Worm (Caenorhabditis elegans) whole organism, young adult: Measurements from ENCODE around the gene F08D12.2.
A peak's percentile ranks its signal among the peaks of the same experiment; 100 is the strongest.

ENCODE experiments used
- F10E7.11 ChIP-seq: sonication (generic microtip); optimal IDR thresholded peaks from 2 replicates; lab custom pipeline; 2017; ENCODE audit warnings: mild to moderate bottlenecking, missing genetic modification characterization, moderate library complexity, missing compliant biosample characterization
- F33H1.4 ChIP-seq: fragments of 200-800 bp; sonication (Bioruptor generic); IDR thresholded peaks from 2 replicates; pipeline ENCODE4 v1.3.6; 2022; ENCODE audit warnings: missing genetic modification reagents, missing genetic modification characterization, missing compliant biosample characterization
- F52B5.7 ChIP-seq: sonication (generic microtip); optimal IDR thresholded peaks from 2 replicates; lab custom pipeline; 2016; ENCODE audit warnings: mild to moderate bottlenecking, missing genetic modification characterization, missing compliant biosample characterization
- F55B11.4 ChIP-seq: sonication (generic microtip); optimal IDR thresholded peaks from 2 replicates; lab custom pipeline; 2016; ENCODE audit warnings: missing compliant biosample characterization, missing genetic modification characterization, borderline replicate concordance; ENCODE audit not compliant: insufficient read depth
- F57A8.1 ChIP-seq: fragments of 200-800 bp; sonication (Bioruptor generic); optimal IDR thresholded peaks from 2 replicates; lab custom pipeline; 2018; ENCODE audit warnings: mild to moderate bottlenecking, missing genetic modification characterization, moderate library complexity, missing compliant biosample characterization
- Y53G8AR.9 ChIP-seq: fragments of 200-800 bp; sonication (Bioruptor generic); conservative IDR thresholded peaks from 2 replicates; pipeline ENCODE4 v1.3.6; 2022; ENCODE audit warnings: missing genetic modification reagents, missing genetic modification characterization, missing compliant biosample characterization
- Y67H2A.10 ChIP-seq: fragments of 200-800 bp; sonication (Bioruptor generic); conservative IDR thresholded peaks from 2 replicates; pipeline ENCODE4 v1.3.6; 2022; ENCODE audit warnings: missing genetic modification reagents, missing genetic modification characterization, missing compliant biosample characterization
- Y79H2A.3 ChIP-seq: fragments of 200-800 bp; sonication (Bioruptor generic); conservative IDR thresholded peaks from 2 replicates; pipeline ENCODE4 v1.3.6; 2022; ENCODE audit warnings: missing genetic modification reagents, missing genetic modification characterization, missing compliant biosample characterization
- aptf-2 ChIP-seq: fragments of 200-800 bp; sonication (Bioruptor generic); conservative IDR thresholded peaks from 2 replicates; pipeline ENCODE4 v1.3.6; 2022; ENCODE audit warnings: missing genetic modification reagents, missing genetic modification characterization, missing compliant biosample characterization
- attf-5 ChIP-seq: fragments of 200-800 bp; sonication (Bioruptor generic); optimal IDR thresholded peaks from 2 replicates; lab custom pipeline; 2018; ENCODE audit warnings: mild to moderate bottlenecking, missing genetic modification characterization, missing compliant biosample characterization
- attf-6 ChIP-seq: fragments of 200-800 bp; sonication (Bioruptor generic); IDR thresholded peaks from 2 replicates; pipeline ENCODE4 v1.3.6; 2022; ENCODE audit warnings: missing genetic modification reagents, missing genetic modification characterization, missing compliant biosample characterization
- cebp-2 ChIP-seq: fragments of 200-800 bp; sonication (Bioruptor generic); IDR thresholded peaks from 2 replicates; pipeline ENCODE4 v1.3.6; 2022; ENCODE audit warnings: missing genetic modification characterization, missing compliant biosample characterization
- ceh-79 ChIP-seq: sonication (generic microtip); optimal IDR thresholded peaks from 2 replicates; lab custom pipeline; 2017; ENCODE audit warnings: mild to moderate bottlenecking, missing genetic modification characterization, missing compliant biosample characterization
- chd-7 ChIP-seq: sonication (generic microtip); optimal IDR thresholded peaks from 2 replicates; lab custom pipeline; 2016; ENCODE audit warnings: mild to moderate bottlenecking, missing genetic modification characterization, moderate library complexity, missing compliant biosample characterization
- efl-1 ChIP-seq: fragments of 150-350 bp; optimal IDR thresholded peaks from 2 replicates; lab custom pipeline; 2014; ENCODE audit warnings: missing biosample characterization, missing genetic modification reagents, missing genetic modification characterization
- egl-18 ChIP-seq: fragments of 200-800 bp; sonication (Bioruptor generic); IDR thresholded peaks from 2 replicates; pipeline ENCODE4 v1.3.6; 2022; ENCODE audit warnings: missing genetic modification reagents, missing genetic modification characterization, missing compliant biosample characterization
- egl-44 ChIP-seq: fragments of 200-800 bp; sonication (Bioruptor generic); IDR thresholded peaks from 2 replicates; pipeline ENCODE4 v1.3.6; 2022; ENCODE audit warnings: missing genetic modification reagents, missing genetic modification characterization, missing compliant biosample characterization
- ekl-4 ChIP-seq: fragments of 200-800 bp; sonication (Bioruptor generic); IDR thresholded peaks from 2 replicates; pipeline ENCODE4 v1.3.6; 2022; ENCODE audit warnings: missing genetic modification reagents, missing genetic modification characterization, missing compliant biosample characterization
- ets-4 ChIP-seq: fragments of 200-800 bp; sonication (Bioruptor generic); optimal IDR thresholded peaks from 2 replicates; lab custom pipeline; 2018; ENCODE audit warnings: mild to moderate bottlenecking, missing genetic modification characterization, missing compliant biosample characterization
- him-1 ChIP-seq: sonication (generic microtip); optimal IDR thresholded peaks from 2 replicates; lab custom pipeline; 2016; ENCODE audit warnings: missing genotype, missing genetic modification reagents, missing genetic modification characterization, missing compliant biosample characterization
- hmg-1.2 ChIP-seq: fragments of 200-800 bp; sonication (Bioruptor generic); IDR thresholded peaks from 2 replicates; pipeline ENCODE4 v1.3.6; 2022; ENCODE audit warnings: missing genetic modification reagents, missing genetic modification characterization, missing compliant biosample characterization
- hsf-1 ChIP-seq: fragments of 200-800 bp; sonication (Bioruptor generic); IDR thresholded peaks from 2 replicates; pipeline ENCODE4 v1.3.6; 2022; ENCODE audit warnings: missing genetic modification reagents, missing genetic modification characterization, missing compliant biosample characterization
- lin-40 ChIP-seq: sonication (generic microtip); optimal IDR thresholded peaks from 2 replicates; lab custom pipeline; 2016; ENCODE audit warnings: missing genetic modification characterization, mild to moderate bottlenecking, missing compliant biosample characterization, missing genotype, missing genetic modification reagents
- lsl-1 ChIP-seq: fragments of 200-800 bp; sonication (Bioruptor generic); optimal IDR thresholded peaks from 2 replicates; lab custom pipeline; 2018; ENCODE audit warnings: mild to moderate bottlenecking, missing genetic modification characterization, moderate library complexity, missing compliant biosample characterization
- madf-3 ChIP-seq: fragments of 200-800 bp; sonication (Bioruptor generic); IDR thresholded peaks from 2 replicates; pipeline ENCODE4 v1.3.6; 2022; ENCODE audit warnings: missing genetic modification reagents, missing genetic modification characterization, missing compliant biosample characterization
- madf-6 ChIP-seq: fragments of 200-800 bp; sonication (Bioruptor generic); IDR thresholded peaks from 2 replicates; pipeline ENCODE4 v1.3.6; 2022; ENCODE audit warnings: missing genetic modification reagents, missing genetic modification characterization, missing compliant biosample characterization
- madf-8 ChIP-seq: fragments of 200-800 bp; sonication (Bioruptor generic); conservative IDR thresholded peaks from 2 replicates; pipeline ENCODE4 v1.3.6; 2022; ENCODE audit warnings: missing genetic modification reagents, missing genetic modification characterization, missing compliant biosample characterization
- mcd-1 ChIP-seq: fragments of 200-800 bp; sonication (Bioruptor generic); IDR thresholded peaks from 2 replicates; pipeline ENCODE4 v1.3.6; 2022; ENCODE audit warnings: missing genetic modification reagents, missing genetic modification characterization, missing compliant biosample characterization
- nhr-120 ChIP-seq: fragments of 200-800 bp; sonication (Bioruptor generic); IDR thresholded peaks from 2 replicates; pipeline ENCODE4 v1.3.6; 2022; ENCODE audit warnings: missing genetic modification characterization, missing compliant biosample characterization
- nhr-27 ChIP-seq: fragments of 200-800 bp; sonication (Bioruptor generic); optimal IDR thresholded peaks from 2 replicates; lab custom pipeline; 2018; ENCODE audit warnings: mild to moderate bottlenecking, missing genetic modification characterization, moderate library complexity, missing compliant biosample characterization
- sdz-38 ChIP-seq: sonication (generic microtip); optimal IDR thresholded peaks from 2 replicates; lab custom pipeline; 2016; ENCODE audit warnings: missing genotype, missing genetic modification characterization, missing compliant biosample characterization
- snpc-1.3 ChIP-seq: sonication (generic microtip); optimal IDR thresholded peaks from 2 replicates; lab custom pipeline; 2017; ENCODE audit warnings: missing genetic modification characterization, mild to moderate bottlenecking, missing compliant biosample characterization, antibody characterized with exemption, moderate library complexity, missing genotype, missing genetic modification reagents; ENCODE audit not compliant: insufficient read depth
- snpc-4 ChIP-seq, 5 experiments: fragments of 150-350 bp in 1 of 5; sonication (generic microtip) in 4 of 5; optimal IDR thresholded peaks; 2 replicates each; lab custom pipeline; 2014 to 2018; ENCODE audit warnings: missing genetic modification characterization in 5 of 5, missing biosample characterization in 3 of 5, antibody characterized with exemption in 2 of 5, mild to moderate bottlenecking in 2 of 5, missing compliant biosample characterization in 2 of 5, missing genotype in 2 of 5, moderate library complexity in 2 of 5, missing genetic modification reagents in 1 of 5
- xnd-1 ChIP-seq: sonication (generic microtip); optimal IDR thresholded peaks from 2 replicates; lab custom pipeline; 2016; ENCODE audit warnings: missing genotype, missing genetic modification reagents, missing genetic modification characterization, missing compliant biosample characterization
- zfh-2 ChIP-seq: fragments of 200-800 bp; sonication (Bioruptor generic); conservative IDR thresholded peaks from 2 replicates; pipeline ENCODE4 v1.3.6; 2022; ENCODE audit warnings: missing genetic modification reagents, missing genetic modification characterization, missing compliant biosample characterization
- ztf-26 ChIP-seq: sonication (generic microtip); optimal IDR thresholded peaks from 2 replicates; lab custom pipeline; 2017; ENCODE audit warnings: missing genetic modification characterization, missing compliant biosample characterization
- ztf-28 ChIP-seq: fragments of 200-800 bp; sonication (Bioruptor generic); IDR thresholded peaks from 2 replicates; pipeline ENCODE4 v1.3.6; 2022; ENCODE audit warnings: missing genetic modification reagents, missing genetic modification characterization, missing compliant biosample characterization
- ztf-6 ChIP-seq: fragments of 200-800 bp; sonication (Bioruptor generic); IDR thresholded peaks from 2 replicates; pipeline ENCODE4 v1.3.6; 2022; ENCODE audit warnings: missing genetic modification reagents, missing genetic modification characterization, missing compliant biosample characterization

The F08D12.2 gene

DNA sequence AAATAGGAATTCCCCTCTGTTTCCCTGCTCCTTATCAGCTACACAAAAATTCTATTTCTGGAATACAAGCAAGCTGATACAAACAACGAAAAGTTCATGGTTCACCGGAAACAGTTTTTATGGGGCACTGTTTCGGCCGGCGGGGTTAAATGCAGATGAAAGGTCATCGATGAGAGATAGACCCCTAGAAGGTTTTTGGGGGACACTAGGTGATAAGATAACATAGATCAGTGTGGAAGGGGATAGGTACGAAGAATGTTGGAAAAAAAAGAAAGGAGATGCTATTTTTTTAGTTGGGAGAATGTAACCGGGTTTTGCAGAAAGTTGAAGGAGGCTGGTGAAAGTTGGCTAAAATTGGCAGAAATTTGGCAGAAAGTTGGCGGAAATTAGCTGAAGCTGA lies 24.1 kb downstream of the F08D12.2 start:
- TF ChIP-seq ekl-4, result no peak
- no peak for TF ChIP-seq nhr-120
- TF ChIP-seq lin-40 (tag; lab: Kevin White, UChicago), result no peak
- no peak for TF ChIP-seq ceh-79 (tag; lab: Kevin White, UChicago)
- TF ChIP-seq cebp-2 (GFP tag; lab: Robert Waterston, UW), result no peak
- no peak for TF ChIP-seq nhr-27
- TF ChIP-seq Y53G8AR.9, result no peak
- TF ChIP-seq egl-18 (GFP tag; lab: Robert Waterston, UW), result no peak

DNA sequence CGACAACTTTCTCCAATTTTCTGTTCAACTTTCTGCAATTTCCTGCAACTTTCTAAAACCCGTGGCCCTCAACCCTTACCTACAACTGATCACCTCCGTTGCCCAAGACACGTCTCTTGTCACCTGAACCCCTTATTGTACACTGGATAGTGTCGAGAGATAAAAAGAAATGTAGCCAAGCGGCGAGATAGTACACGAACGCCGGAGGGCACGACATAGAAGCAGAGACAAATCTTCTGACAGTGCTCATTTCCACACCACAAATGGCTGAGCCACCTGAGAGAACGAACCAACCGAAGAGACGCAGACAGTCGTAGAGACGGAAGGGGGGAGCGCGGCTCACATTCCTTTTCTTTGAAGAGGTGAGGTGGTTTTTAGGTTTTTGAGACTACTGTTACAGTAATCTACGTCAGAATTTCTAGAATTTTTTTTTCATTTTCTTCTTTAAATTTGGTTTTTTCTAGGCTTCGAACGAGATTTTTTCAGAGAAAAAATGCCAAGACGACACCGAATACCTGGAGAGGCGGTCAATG lies 26.3 kb downstream of the F08D12.2 start, which contains the start of gene K12H6.12:
TSS of gene K12H6.12 (plus strand) at position 483 of the 533 bp plus-strand sequence.
- peak; percentile 80 for TF ChIP-seq hmg-1.2 (GFP tag; lab: Robert Waterston, UW)
- no peak for TF ChIP-seq F52B5.7
- TF ChIP-seq zfh-2 (GFP tag; lab: Robert Waterston, UW), result 0 out of 2 replicates have a peak, but pooled peaks have one; percentile 43

DNA sequence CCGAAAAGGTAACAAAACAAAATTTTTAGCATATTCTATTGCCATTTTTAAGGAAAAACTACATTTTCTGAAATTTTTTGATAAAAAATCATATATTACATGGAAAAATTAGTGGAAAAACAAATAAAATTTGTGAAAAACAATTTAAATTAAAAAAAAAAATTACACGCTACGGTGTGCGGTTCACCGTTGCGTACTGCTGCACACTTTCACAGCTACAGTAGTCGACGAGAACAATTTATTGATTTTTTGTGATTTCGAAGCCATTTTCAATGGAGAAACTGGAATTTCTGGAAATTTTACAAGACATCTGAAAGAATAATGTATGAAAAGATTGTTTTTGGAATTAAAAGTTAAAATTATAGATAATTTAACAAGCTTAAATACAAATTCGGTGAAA lies 33.6 kb downstream of the F08D12.2 start:
- TF ChIP-seq madf-6 (GFP tag; lab: Robert Waterston, UW) (peak; percentile 86), madf-8 (GFP tag; lab: Robert Waterston, UW) (peak; percentile 48; the same call in 1 of the 2 replicates), him-1 (no peak), madf-3 (GFP tag; lab: Robert Waterston, UW) (no peak), chd-7 (tag; lab: Kevin White, UChicago) (no peak), attf-6 (no peak), ztf-6 (GFP tag; lab: Robert Waterston, UW) (no peak), F57A8.1 (GFP tag; lab: Kevin White, UChicago) (no peak), F33H1.4 (no peak), lsl-1 (GFP tag; lab: Kevin White, UChicago) (peak; percentile 94), snpc-1.3 (tag; lab: Kevin White, UChicago) (peak; percentile 28), attf-5 (GFP tag; lab: Kevin White, UChicago) (no peak), snpc-4 (GFP tag; optimal IDR thresholded peaks at IDR 0.05; lab: Kevin White, UChicago) (no peak), snpc-4 (tag; optimal IDR thresholded peaks at IDR 0.05; lab: Kevin White, UChicago) (no peak), xnd-1 (tag; lab: Kevin White, UChicago) (peak; percentile 85), efl-1 (GFP tag; lab: Kevin White, UChicago) (peak; percentile 12), hsf-1 (GFP tag; lab: Robert Waterston, UW) (no peak), Y67H2A.10 (no peak), F10E7.11 (no peak), Y79H2A.3 (no peak), ztf-28 (GFP tag; lab: Robert Waterston, UW) (no peak), F55B11.4 (no peak), ztf-26 (tag; lab: Kevin White, UChicago) (no peak), ets-4 (GFP tag; lab: Kevin White, UChicago) (no peak), egl-44 (GFP tag; lab: Robert Waterston, UW) (no peak), aptf-2 (GFP tag; lab: Robert Waterston, UW) (no peak), egl-18 (GFP tag; lab: Robert Waterston, UW) (no peak), mcd-1 (GFP tag; lab: Robert Waterston, UW) (0 out of 2 replicates have a peak, but pooled peaks have one; percentile 14), lin-40 (tag; lab: Kevin White, UChicago) (no peak), sdz-38 (tag; lab: Kevin White, UChicago) (no peak)
